Worm (Caenorhabditis elegans) whole organism, L2 larva: ENCODE data around the gene srd-5.

ENCODE experiments used
- lsy-2 ChIP-seq, 2 experiments: fragments of 150-350 bp in 1 of 2; sonication (generic microtip) in 1 of 2; optimal IDR thresholded peaks; 2 replicates each; lab custom pipeline; 2014 to 2017; ENCODE audit warnings: missing biosample characterization in 2 of 2, missing genetic modification characterization in 2 of 2
- skn-1 ChIP-seq: sonication (generic microtip); optimal IDR thresholded peaks from 2 replicates; lab custom pipeline; 2017; ENCODE audit warnings: missing biosample characterization, missing genetic modification characterization
- snpc-4 ChIP-seq: fragments of 150-350 bp; optimal IDR thresholded peaks from 2 replicates; lab custom pipeline; 2014; ENCODE audit warnings: missing biosample characterization, missing genetic modification characterization

DNA sequence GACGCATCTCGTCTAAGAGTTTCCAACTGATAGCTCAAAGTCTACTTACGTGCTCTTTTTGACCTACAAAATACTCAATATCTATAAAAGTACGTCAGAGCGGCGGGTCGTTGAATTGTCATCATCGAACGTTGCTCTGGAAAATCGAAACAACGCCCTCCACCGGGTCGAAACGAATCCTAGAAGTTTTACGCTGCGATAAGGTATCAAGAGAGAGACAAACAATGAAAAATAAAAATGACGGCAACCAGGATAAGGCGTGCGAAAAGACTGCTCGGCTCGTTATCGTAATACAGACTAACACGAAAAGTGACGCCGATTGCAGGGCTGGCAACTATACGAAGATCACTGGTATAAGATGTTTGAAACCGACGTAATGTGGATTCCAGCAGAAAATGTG, 20.1 kb downstream of the srd-5 start:
- TF ChIP-seq snpc-4 = no peak
- peak; percentile 88 for TF ChIP-seq skn-1 (tag; lab: Kevin White, UChicago)
- TF ChIP-seq lsy-2 (tag; optimal IDR thresholded peaks at IDR 0.05; lab: Kevin White, UChicago) = no peak
